Worm (Caenorhabditis elegans) whole organism, mixed stage, embryonic: ENCODE data around the gene C07E3.8.
A peak's percentile ranks its signal among the peaks of the same experiment; 100 is the strongest.

ENCODE experiments used
- M03D4.4 ChIP-seq: sonication (generic microtip); optimal IDR thresholded peaks from 2 replicates; lab custom pipeline; 2017; ENCODE audit warnings: mild to moderate bottlenecking, missing genetic modification characterization, missing compliant biosample characterization
- bed-3 ChIP-seq: fragments of 200-800 bp; sonication (Bioruptor generic); optimal IDR thresholded peaks from 3 replicates; lab custom pipeline; 2018; ENCODE audit warnings: mild to moderate bottlenecking, missing genetic modification characterization, moderate library complexity, missing compliant biosample characterization
- blmp-1 ChIP-seq: fragments of 150-350 bp; optimal IDR thresholded peaks from 2 replicates; lab custom pipeline; 2014; ENCODE audit warnings: missing biosample characterization, missing genetic modification characterization
- ceh-39 ChIP-seq: fragments of 150-350 bp; optimal IDR thresholded peaks from 2 replicates; lab custom pipeline; 2014; ENCODE audit warnings: missing biosample characterization, missing genetic modification characterization
- ceh-43 ChIP-seq: fragments of 200-800 bp; sonication (Bioruptor generic); optimal IDR thresholded peaks from 2 replicates; lab custom pipeline; 2018; ENCODE audit warnings: mild to moderate bottlenecking, missing genetic modification characterization, moderate library complexity, missing compliant biosample characterization
- ceh-83 ChIP-seq: fragments of 200-800 bp; sonication (Bioruptor generic); optimal IDR thresholded peaks from 2 replicates; lab custom pipeline; 2018; ENCODE audit warnings: mild to moderate bottlenecking, missing genetic modification characterization, missing compliant biosample characterization
- ces-1 ChIP-seq: fragments of 150-350 bp; optimal IDR thresholded peaks from 2 replicates; lab custom pipeline; 2014; ENCODE audit warnings: missing biosample characterization, missing genetic modification reagents, missing genetic modification characterization
- cnd-1 ChIP-seq: fragments of 200-800 bp; sonication (Bioruptor generic); optimal IDR thresholded peaks from 2 replicates; lab custom pipeline; 2018; ENCODE audit warnings: mild to moderate bottlenecking, missing genetic modification characterization, missing compliant biosample characterization
- drap-1 ChIP-seq: fragments of 200-800 bp; sonication (Bioruptor generic); optimal IDR thresholded peaks from 3 replicates; lab custom pipeline; 2018; ENCODE audit warnings: mild to moderate bottlenecking, missing genetic modification characterization, missing compliant biosample characterization
- elt-1 ChIP-seq: sonication (generic microtip); optimal IDR thresholded peaks from 2 replicates; lab custom pipeline; 2017; ENCODE audit warnings: missing genetic modification characterization, mild to moderate bottlenecking, missing compliant biosample characterization, antibody characterized with exemption, moderate library complexity, borderline replicate concordance; ENCODE audit not compliant: insufficient read depth
- elt-3 ChIP-seq: fragments of 150-350 bp; optimal IDR thresholded peaks from 2 replicates; lab custom pipeline; 2014; ENCODE audit warnings: missing biosample characterization, missing genetic modification characterization
- flh-1 ChIP-seq: fragments of 200-800 bp; sonication (Bioruptor generic); optimal IDR thresholded peaks from 2 replicates; lab custom pipeline; 2018; ENCODE audit warnings: mild to moderate bottlenecking, missing genetic modification characterization, moderate library complexity, missing compliant biosample characterization
- ham-2 ChIP-seq: fragments of 200-800 bp; sonication (Bioruptor generic); optimal IDR thresholded peaks from 2 replicates; lab custom pipeline; 2018; ENCODE audit warnings: mild to moderate bottlenecking, missing genetic modification characterization, missing compliant biosample characterization
- hlh-1 ChIP-seq: fragments of 150-350 bp; optimal IDR thresholded peaks from 2 replicates; lab custom pipeline; 2014; ENCODE audit warnings: missing biosample characterization, missing genetic modification reagents, missing genetic modification characterization
- lin-13 ChIP-seq: fragments of 150-350 bp; optimal IDR thresholded peaks from 2 replicates; lab custom pipeline; 2014; ENCODE audit warnings: missing biosample characterization, missing genetic modification characterization
- lin-32 ChIP-seq: fragments of 200-800 bp; sonication (Bioruptor generic); optimal IDR thresholded peaks from 2 replicates; lab custom pipeline; 2018; ENCODE audit warnings: mild to moderate bottlenecking, missing genetic modification characterization, missing compliant biosample characterization
- lsy-2 ChIP-seq: fragments of 150-350 bp; optimal IDR thresholded peaks from 2 replicates; lab custom pipeline; 2014; ENCODE audit warnings: missing biosample characterization, missing genetic modification characterization
- mab-5 ChIP-seq: fragments of 150-350 bp; optimal IDR thresholded peaks from 2 replicates; lab custom pipeline; 2014; ENCODE audit warnings: missing biosample characterization, missing genetic modification characterization
- mep-1 ChIP-seq: fragments of 150-350 bp; optimal IDR thresholded peaks from 2 replicates; lab custom pipeline; 2017; ENCODE audit warnings: missing biosample characterization, missing genetic modification reagents, missing genetic modification characterization, inconsistent platforms
- mls-2 ChIP-seq: sonication (generic microtip); optimal IDR thresholded peaks from 2 replicates; lab custom pipeline; 2016; ENCODE audit warnings: mild to moderate bottlenecking, missing genetic modification characterization, moderate library complexity, missing compliant biosample characterization
- nhr-12 ChIP-seq: fragments of 150-350 bp; optimal IDR thresholded peaks from 2 replicates; lab custom pipeline; 2014; ENCODE audit warnings: missing biosample characterization, missing genetic modification characterization
- nhr-2 ChIP-seq: fragments of 150-350 bp; optimal IDR thresholded peaks from 2 replicates; lab custom pipeline; 2014; ENCODE audit warnings: missing biosample characterization, missing genetic modification characterization
- nhr-237 ChIP-seq: fragments of 150-350 bp; optimal IDR thresholded peaks from 2 replicates; lab custom pipeline; 2014; ENCODE audit warnings: missing biosample characterization, missing genetic modification characterization
- nhr-28 ChIP-seq: fragments of 150-350 bp; optimal IDR thresholded peaks from 2 replicates; lab custom pipeline; 2014; ENCODE audit warnings: missing biosample characterization, missing genetic modification characterization
- nhr-76 ChIP-seq: sonication (generic microtip); optimal IDR thresholded peaks from 2 replicates; lab custom pipeline; 2017; ENCODE audit warnings: missing biosample characterization, missing genetic modification characterization
- pha-4 ChIP-seq: fragments of 150-350 bp; optimal IDR thresholded peaks from 2 replicates; lab custom pipeline; 2018; ENCODE audit warnings: missing biosample characterization, missing genetic modification reagents, missing genetic modification characterization
- sem-2 ChIP-seq: fragments of 200-800 bp; sonication (Bioruptor generic); optimal IDR thresholded peaks from 2 replicates; lab custom pipeline; 2018; ENCODE audit warnings: mild to moderate bottlenecking, missing genetic modification characterization, missing compliant biosample characterization
- snpc-4 ChIP-seq: fragments of 150-350 bp; optimal IDR thresholded peaks from 2 replicates; lab custom pipeline; 2014; ENCODE audit warnings: missing biosample characterization, missing genetic modification characterization
- sptf-1 ChIP-seq: sonication (generic microtip); optimal IDR thresholded peaks from 2 replicates; lab custom pipeline; 2017; ENCODE audit warnings: mild to moderate bottlenecking, missing genetic modification characterization, moderate library complexity, missing compliant biosample characterization
- tbx-8 ChIP-seq: fragments of 200-800 bp; sonication (Bioruptor generic); optimal IDR thresholded peaks from 2 replicates; lab custom pipeline; 2018; ENCODE audit warnings: mild to moderate bottlenecking, missing genetic modification characterization, moderate library complexity, missing compliant biosample characterization
- unc-120 ChIP-seq: sonication (generic microtip); optimal IDR thresholded peaks from 2 replicates; lab custom pipeline; 2017; ENCODE audit warnings: missing genetic modification characterization, missing compliant biosample characterization; ENCODE audit not compliant: poor library complexity, severe bottlenecking
- unc-39 ChIP-seq: fragments of 150-350 bp; optimal IDR thresholded peaks from 2 replicates; lab custom pipeline; 2014; ENCODE audit warnings: missing biosample characterization, missing genetic modification characterization
- unc-62 ChIP-seq: fragments of 150-350 bp; optimal IDR thresholded peaks from 2 replicates; lab custom pipeline; 2014; ENCODE audit warnings: missing biosample characterization, missing genetic modification reagents, missing genetic modification characterization
- zip-8 ChIP-seq: fragments of 150-350 bp; optimal IDR thresholded peaks from 2 replicates; lab custom pipeline; 2014; ENCODE audit warnings: missing biosample characterization, missing genetic modification characterization
- ztf-11 ChIP-seq: fragments of 150-350 bp; optimal IDR thresholded peaks from 2 replicates; lab custom pipeline; 2014; ENCODE audit warnings: missing biosample characterization, missing genetic modification characterization

The C07E3.8 gene

ce11 chrII:10370826-10371225 lies 18.8 kb downstream of the C07E3.8 start:
- TF ChIP-seq ces-1 (GFP tag; lab: Kevin White, UChicago) = peak; percentile 71
- TF ChIP-seq hlh-1 (tag; lab: Kevin White, UChicago) = peak; percentile 36
- peak; percentile 18 for TF ChIP-seq mab-5 (tag; lab: Kevin White, UChicago)
- peak; percentile 14 for TF ChIP-seq unc-120 (tag; lab: Kevin White, UChicago)
- no peak for TF ChIP-seq mep-1 (tag; lab: Kevin White, UChicago)

DNA sequence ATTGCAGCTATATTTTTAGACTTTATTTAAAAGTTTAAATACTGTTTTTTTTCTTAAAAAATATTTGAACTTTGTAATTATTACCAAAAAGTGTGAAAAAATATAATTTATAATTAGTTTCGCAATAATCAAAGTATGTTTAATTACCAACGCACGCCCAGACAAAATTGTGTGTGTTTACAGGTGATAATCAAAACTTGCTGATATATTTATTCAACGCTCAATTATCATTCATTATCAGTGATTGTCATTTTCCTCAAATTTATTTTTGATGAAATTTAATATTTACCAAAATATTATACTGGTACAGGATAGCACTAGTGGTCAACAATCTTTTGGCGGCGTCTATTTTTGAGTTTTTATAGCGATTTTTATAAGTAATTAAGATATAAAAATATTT lies 21.0 kb downstream of the C07E3.8 start:
- TF ChIP-seq nhr-76 (tag; lab: Kevin White, UChicago) = no peak
- TF ChIP-seq ceh-43 = no peak
- TF ChIP-seq mab-5 (tag; lab: Kevin White, UChicago) = no peak
- no peak for TF ChIP-seq unc-62 (GFP tag; lab: Kevin White, UChicago)
- no peak for TF ChIP-seq mls-2 (tag; lab: Kevin White, UChicago)
- TF ChIP-seq bed-3 = no peak
- no peak for TF ChIP-seq ztf-11 (tag; lab: Kevin White, UChicago)
- TF ChIP-seq nhr-2 (tag; lab: Kevin White, UChicago) = no peak
- no peak for TF ChIP-seq elt-1
- no peak for TF ChIP-seq hlh-1 (tag; lab: Kevin White, UChicago)
- no peak for TF ChIP-seq cnd-1 (tag; lab: Kevin White, UChicago)
- TF ChIP-seq drap-1 (GFP tag; lab: Kevin White, UChicago) = no peak
- TF ChIP-seq ham-2 (GFP tag; lab: Kevin White, UChicago) = no peak
- no peak for TF ChIP-seq lin-13 (tag; lab: Kevin White, UChicago)
- TF ChIP-seq tbx-8 (GFP tag; lab: Kevin White, UChicago) = no peak
- no peak for TF ChIP-seq lin-32 (GFP tag; lab: Kevin White, UChicago)
- TF ChIP-seq, all 35 proteins: peak for 0

DNA sequence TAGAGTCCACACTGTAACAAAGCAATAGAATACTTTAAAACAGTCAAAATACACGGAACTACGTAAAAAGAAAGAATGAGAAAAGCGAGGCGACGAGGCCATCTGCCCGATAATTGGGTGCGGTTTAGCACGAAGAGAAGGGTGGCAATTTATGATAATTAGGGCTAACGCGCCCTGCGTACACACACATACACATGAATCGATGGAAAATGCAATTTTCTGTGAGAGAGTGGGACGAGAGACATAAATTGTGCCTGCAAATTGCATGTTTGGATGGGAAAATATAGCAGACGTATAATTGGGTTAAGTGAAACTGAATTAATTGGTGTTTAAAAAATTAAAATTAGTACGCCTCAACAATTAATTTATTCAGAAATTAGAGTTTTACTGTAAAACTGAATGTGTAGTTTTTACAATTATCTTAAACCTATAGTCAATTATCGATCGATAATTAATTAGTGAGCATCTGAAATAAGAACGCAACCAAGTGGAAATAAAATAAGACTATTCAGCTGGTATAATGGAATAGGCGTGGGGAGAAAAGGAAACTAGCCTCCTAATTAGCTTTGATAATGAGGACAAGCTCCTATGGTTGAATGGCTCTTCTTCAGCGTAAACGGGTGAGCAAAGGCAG lies 21.6 kb downstream of the C07E3.8 start:
- TF ChIP-seq sptf-1 (tag; lab: Kevin White, UChicago) = peak; percentile 76
- no peak for TF ChIP-seq bed-3
- TF ChIP-seq lin-13 (tag; lab: Kevin White, UChicago) = no peak
- TF ChIP-seq unc-120 (tag; lab: Kevin White, UChicago) = no peak
- no peak for TF ChIP-seq tbx-8 (GFP tag; lab: Kevin White, UChicago)
- no peak for TF ChIP-seq mab-5 (tag; lab: Kevin White, UChicago)
- TF ChIP-seq lin-32 (GFP tag; lab: Kevin White, UChicago) = no peak
- TF ChIP-seq M03D4.4 (tag; lab: Kevin White, UChicago) = no peak
- no peak for TF ChIP-seq hlh-1 (tag; lab: Kevin White, UChicago)
- TF ChIP-seq sem-2 = no peak
- peak; percentile 13 for TF ChIP-seq mep-1 (tag; lab: Kevin White, UChicago)
- no peak for TF ChIP-seq zip-8 (tag; lab: Kevin White, UChicago)
- TF ChIP-seq cnd-1 (tag; lab: Kevin White, UChicago) = peak; percentile 67
- no peak for TF ChIP-seq blmp-1 (tag; lab: Kevin White, UChicago)
- peak; percentile 99 for TF ChIP-seq ces-1 (GFP tag; lab: Kevin White, UChicago)
- TF ChIP-seq ceh-83 (GFP tag; lab: Kevin White, UChicago) = no peak
- no peak for TF ChIP-seq snpc-4 (tag; lab: Kevin White, UChicago)
- peak; percentile 67 for TF ChIP-seq ham-2 (GFP tag; lab: Kevin White, UChicago)
- peak; percentile 79 for TF ChIP-seq mls-2 (tag; lab: Kevin White, UChicago)
- TF ChIP-seq nhr-76 (tag; lab: Kevin White, UChicago) = no peak
- no peak for TF ChIP-seq nhr-12
- TF ChIP-seq pha-4 (tag; lab: Kevin White, UChicago) = no peak
- peak; percentile 31 for TF ChIP-seq ztf-11 (tag; lab: Kevin White, UChicago)
- peak; percentile 96 for TF ChIP-seq ceh-43
- no peak for TF ChIP-seq elt-1
- TF ChIP-seq nhr-237 (tag; lab: Kevin White, UChicago) = no peak
- no peak for TF ChIP-seq flh-1 (GFP tag; lab: Kevin White, UChicago)
- no peak for TF ChIP-seq lsy-2 (tag; lab: Kevin White, UChicago)
- TF ChIP-seq nhr-2 (tag; lab: Kevin White, UChicago) = no peak
- TF ChIP-seq elt-3 (tag; lab: Kevin White, UChicago) = no peak
- TF ChIP-seq drap-1 (GFP tag; lab: Kevin White, UChicago) = no peak
- no peak for TF ChIP-seq nhr-28 (tag; lab: Kevin White, UChicago)
- TF ChIP-seq ceh-39 (tag; lab: Kevin White, UChicago) = no peak
- no peak for TF ChIP-seq unc-39
- TF ChIP-seq unc-62 (GFP tag; lab: Kevin White, UChicago) = no peak
